Worm (Caenorhabditis elegans) whole organism, mixed stage, embryonic: ENCODE results near the gene Y53G8AR.1.

Experiments used
- bed-3 ChIP-seq: fragments of 200-800 bp; sonication (Bioruptor generic); optimal IDR thresholded peaks from 3 replicates; lab custom pipeline; 2018; ENCODE audit warnings: mild to moderate bottlenecking, missing genetic modification characterization, moderate library complexity, missing compliant biosample characterization
- cnd-1 ChIP-seq: fragments of 200-800 bp; sonication (Bioruptor generic); optimal IDR thresholded peaks from 2 replicates; lab custom pipeline; 2018; ENCODE audit warnings: mild to moderate bottlenecking, missing genetic modification characterization, missing compliant biosample characterization
- nhr-237 ChIP-seq: fragments of 150-350 bp; optimal IDR thresholded peaks from 2 replicates; lab custom pipeline; 2014; ENCODE audit warnings: missing biosample characterization, missing genetic modification characterization
- nhr-28 ChIP-seq: fragments of 150-350 bp; optimal IDR thresholded peaks from 2 replicates; lab custom pipeline; 2014; ENCODE audit warnings: missing biosample characterization, missing genetic modification characterization
- pha-4 ChIP-seq: fragments of 150-350 bp; optimal IDR thresholded peaks from 2 replicates; lab custom pipeline; 2018; ENCODE audit warnings: missing biosample characterization, missing genetic modification reagents, missing genetic modification characterization
- snpc-4 ChIP-seq: fragments of 150-350 bp; optimal IDR thresholded peaks from 2 replicates; lab custom pipeline; 2014; ENCODE audit warnings: missing biosample characterization, missing genetic modification characterization
- tbx-8 ChIP-seq: fragments of 200-800 bp; sonication (Bioruptor generic); optimal IDR thresholded peaks from 2 replicates; lab custom pipeline; 2018; ENCODE audit warnings: mild to moderate bottlenecking, missing genetic modification characterization, moderate library complexity, missing compliant biosample characterization
- unc-39 ChIP-seq: fragments of 150-350 bp; optimal IDR thresholded peaks from 2 replicates; lab custom pipeline; 2014; ENCODE audit warnings: missing biosample characterization, missing genetic modification characterization
- unc-62 ChIP-seq: fragments of 150-350 bp; optimal IDR thresholded peaks from 2 replicates; lab custom pipeline; 2014; ENCODE audit warnings: missing biosample characterization, missing genetic modification reagents, missing genetic modification characterization

DNA sequence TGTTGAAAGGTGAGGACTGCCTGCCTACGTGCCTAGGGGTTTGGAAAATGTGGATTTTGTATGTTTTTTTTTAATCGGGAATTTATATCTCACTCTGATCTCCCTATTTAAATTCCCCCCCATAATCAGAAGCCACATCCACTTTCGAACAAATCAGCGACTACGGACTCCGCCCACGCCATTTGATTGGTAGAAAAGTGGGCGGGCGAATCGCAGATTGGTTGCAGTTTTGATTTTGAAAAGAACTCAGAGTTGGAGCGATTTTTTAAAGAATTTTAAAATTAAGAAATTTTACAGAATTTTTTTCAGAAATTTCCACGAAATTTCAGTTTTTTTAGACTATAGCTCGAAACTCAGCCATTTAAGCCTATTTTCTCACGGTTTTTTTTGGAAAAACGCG lies 27.2 kb downstream of the Y53G8AR.1 start:
- TF ChIP-seq unc-62 (no peak), nhr-237 (tag; lab: Kevin White, UChicago) (no peak), cnd-1 (tag; lab: Kevin White, UChicago) (no peak), snpc-4 (tag; lab: Kevin White, UChicago) (no peak), tbx-8 (no peak), nhr-28 (no peak), pha-4 (tag; lab: Kevin White, UChicago) (no peak), unc-39 (tag; lab: Kevin White, UChicago) (no peak), bed-3 (GFP tag; lab: Kevin White, UChicago) (no peak)
